Fruit fly (Drosophila melanogaster) whole organism, embryonic: ENCODE measurements around the gene cold.

Experiments used
- B-H1 ChIP-seq: fragments of 200-800 bp; sonication (Bioruptor generic); IDR thresholded peaks from 3 replicates; pipeline ENCODE4 v1.3.6; 2022; ENCODE audit warnings: missing biosample characterization, missing genetic modification characterization
- Blimp-1 ChIP-seq: fragments of 200-800 bp; sonication (Bioruptor generic); optimal IDR thresholded peaks from 3 replicates; lab custom pipeline; 2018; ENCODE audit warnings: missing biosample characterization, missing genetic modification characterization, mild to moderate bottlenecking, moderate library complexity, missing genetic modification reagents
- C15 ChIP-seq: fragments of 200-800 bp; sonication (Bioruptor generic); IDR thresholded peaks from 3 replicates; pipeline ENCODE4 v1.3.6; 2022; ENCODE audit warnings: missing biosample characterization, missing genetic modification characterization
- CG12236 ChIP-seq: fragments of 200-800 bp; sonication (Bioruptor generic); optimal IDR thresholded peaks from 2 replicates; lab custom pipeline; 2016; ENCODE audit warnings: missing biosample characterization, missing genetic modification characterization
- CG12391 ChIP-seq: fragments of 200-800 bp; sonication (Bioruptor generic); optimal IDR thresholded peaks from 3 replicates; lab custom pipeline; 2018; ENCODE audit warnings: missing biosample characterization, mild to moderate bottlenecking, missing genetic modification characterization, moderate library complexity
- CG12942 ChIP-seq: fragments of 200-800 bp; sonication (Bioruptor generic); optimal IDR thresholded peaks from 3 replicates; lab custom pipeline; 2016; ENCODE audit warnings: missing biosample characterization, missing genetic modification characterization
- CG14441 ChIP-seq: fragments of 200-800 bp; sonication (Bioruptor generic); IDR thresholded peaks from 2 replicates; pipeline ENCODE4 v1.3.6; 2022; ENCODE audit warnings: missing biosample characterization, missing genetic modification characterization
- CG15073 ChIP-seq: fragments of 200-800 bp; sonication (Bioruptor generic); optimal IDR thresholded peaks from 2 replicates; lab custom pipeline; 2016; ENCODE audit warnings: missing biosample characterization, missing genetic modification characterization
- CG15514 ChIP-seq: fragments of 200-800 bp; sonication (Bioruptor generic); optimal IDR thresholded peaks from 3 replicates; lab custom pipeline; 2017; ENCODE audit warnings: missing biosample characterization, missing genetic modification characterization, mild to moderate bottlenecking, moderate library complexity, missing genetic modification reagents
- CG1792 ChIP-seq: fragments of 200-800 bp; sonication (Bioruptor generic); optimal IDR thresholded peaks from 2 replicates; lab custom pipeline; 2016; ENCODE audit warnings: missing biosample characterization, missing genetic modification characterization
- CG18599 ChIP-seq: fragments of 200-800 bp; sonication (Bioruptor generic); optimal IDR thresholded peaks from 3 replicates; lab custom pipeline; 2017; ENCODE audit warnings: missing biosample characterization, missing genetic modification characterization, mild to moderate bottlenecking, moderate library complexity, missing genetic modification reagents
- CG2129 ChIP-seq: fragments of 200-800 bp; sonication (Bioruptor generic); IDR thresholded peaks from 2 replicates; pipeline ENCODE4 v1.3.6; 2022; ENCODE audit warnings: missing biosample characterization, missing genetic modification characterization; ENCODE audit not compliant: partially characterized antibody
- CG2875 ChIP-seq: fragments of 200-800 bp; sonication (Bioruptor generic); optimal IDR thresholded peaks from 2 replicates; lab custom pipeline; 2017; ENCODE audit warnings: missing biosample characterization, mild to moderate bottlenecking, missing genetic modification characterization, missing genetic modification reagents
- CG34224 ChIP-seq: fragments of 200-800 bp; sonication (Bioruptor generic); IDR thresholded peaks from 3 replicates; pipeline ENCODE4 v1.3.6; 2022; ENCODE audit warnings: missing biosample characterization, missing genetic modification characterization; ENCODE audit not compliant: partially characterized antibody
- CG3847 ChIP-seq: fragments of 200-800 bp; sonication (Bioruptor generic); IDR thresholded peaks from 2 replicates; pipeline ENCODE4 v1.3.6; 2022; ENCODE audit warnings: missing biosample characterization, missing genetic modification characterization
- CG42726 ChIP-seq: fragments of 200-800 bp; sonication (Bioruptor generic); IDR thresholded peaks from 2 replicates; pipeline ENCODE4 v1.3.6; 2022; ENCODE audit warnings: missing biosample characterization, missing genetic modification characterization; ENCODE audit not compliant: partially characterized antibody
- CG7556 ChIP-seq: fragments of 200-800 bp; sonication (Bioruptor generic); optimal IDR thresholded peaks from 2 replicates; lab custom pipeline; 2017; ENCODE audit warnings: missing biosample characterization, mild to moderate bottlenecking, missing genetic modification characterization
- CG7987 ChIP-seq: fragments of 200-800 bp; sonication (Bioruptor generic); optimal IDR thresholded peaks from 2 replicates; lab custom pipeline; 2018; ENCODE audit warnings: missing biosample characterization, mild to moderate bottlenecking, missing genetic modification characterization, moderate library complexity
- CG9876 ChIP-seq: fragments of 200-800 bp; sonication (Bioruptor generic); optimal IDR thresholded peaks from 2 replicates; lab custom pipeline; 2016; ENCODE audit warnings: missing biosample characterization, missing genetic modification characterization
- D19A ChIP-seq: fragments of 200-800 bp; optimal IDR thresholded peaks from 3 replicates; lab custom pipeline; 2019; ENCODE audit warnings: missing biosample characterization, mild to moderate bottlenecking, missing genetic modification characterization, moderate library complexity
- Deaf1 ChIP-seq: fragments of 200-800 bp; optimal IDR thresholded peaks from 3 replicates; lab custom pipeline; 2019; ENCODE audit warnings: missing biosample characterization, mild to moderate bottlenecking, missing genetic modification characterization, moderate library complexity
- Dip3 ChIP-seq: fragments of 200-800 bp; sonication (Bioruptor generic); optimal IDR thresholded peaks from 3 replicates; lab custom pipeline; 2016; ENCODE audit warnings: missing biosample characterization, missing genetic modification characterization
- HmgZ ChIP-seq: fragments of 200-800 bp; sonication (Bioruptor generic); optimal IDR thresholded peaks from 2 replicates; lab custom pipeline; 2018; ENCODE audit warnings: missing biosample characterization, mild to moderate bottlenecking, missing genetic modification characterization
- MESR4 ChIP-seq: fragments of 200-800 bp; sonication (Bioruptor generic); optimal IDR thresholded peaks from 2 replicates; lab custom pipeline; 2018; ENCODE audit warnings: missing biosample characterization, mild to moderate bottlenecking, missing genetic modification characterization, moderate library complexity
- Mes4 ChIP-seq: fragments of 200-800 bp; sonication (Bioruptor generic); optimal IDR thresholded peaks from 2 replicates; lab custom pipeline; 2016; ENCODE audit warnings: missing biosample characterization, missing genetic modification characterization
- Myb ChIP-seq: fragments of 200-800 bp; sonication (Bioruptor generic); optimal IDR thresholded peaks from 2 replicates; lab custom pipeline; 2016; ENCODE audit warnings: missing biosample characterization, missing genetic modification characterization
- Nf-YA ChIP-seq: fragments of 200-800 bp; sonication (Bioruptor generic); IDR thresholded peaks from 2 replicates; pipeline ENCODE4 v1.3.6; 2022; ENCODE audit warnings: missing biosample characterization, missing genetic modification characterization
- NfI ChIP-seq: fragments of 200-800 bp; sonication (Bioruptor generic); optimal IDR thresholded peaks from 3 replicates; lab custom pipeline; 2018; ENCODE audit warnings: missing biosample characterization, mild to moderate bottlenecking, missing genetic modification characterization, moderate library complexity
- Oli ChIP-seq: fragments of 200-800 bp; sonication (Bioruptor generic); optimal IDR thresholded peaks from 2 replicates; lab custom pipeline; 2018; ENCODE audit warnings: missing biosample characterization, mild to moderate bottlenecking, missing genetic modification characterization, moderate library complexity
- Pdp1 ChIP-seq, 2 experiments: fragments of 200-800 bp; sonication (Bioruptor generic); optimal IDR thresholded peaks; 3 replicates each; lab custom pipeline; 2016; ENCODE audit warnings: missing biosample characterization in 2 of 2, missing genetic modification characterization in 2 of 2, mild to moderate bottlenecking in 1 of 2, moderate library complexity in 1 of 2
- Rx ChIP-seq: fragments of 200-800 bp; sonication (Bioruptor generic); IDR thresholded peaks from 2 replicates; pipeline ENCODE4 v1.3.6; 2022; ENCODE audit warnings: missing biosample characterization, missing genetic modification characterization
- bcd ChIP-seq: fragments of 200-800 bp; sonication (Bioruptor generic); optimal IDR thresholded peaks from 2 replicates; lab custom pipeline; 2017; ENCODE audit warnings: missing biosample characterization, mild to moderate bottlenecking, missing genetic modification characterization
- da ChIP-seq: fragments of 200-800 bp; sonication (Bioruptor generic); optimal IDR thresholded peaks from 2 replicates; lab custom pipeline; 2016; ENCODE audit warnings: missing biosample characterization, missing genetic modification characterization
- gcm2 ChIP-seq: fragments of 200-800 bp; sonication (Bioruptor generic); optimal IDR thresholded peaks from 2 replicates; lab custom pipeline; 2016; ENCODE audit warnings: missing biosample characterization, missing genetic modification characterization
- grn ChIP-seq: fragments of 200-800 bp; sonication (Bioruptor generic); optimal IDR thresholded peaks from 3 replicates; lab custom pipeline; 2017; ENCODE audit warnings: missing biosample characterization, missing genetic modification characterization
- h ChIP-seq: fragments of >200 bp; optimal IDR thresholded peaks from 2 replicates; lab custom pipeline; 2017
- hb ChIP-seq: fragments of 200-800 bp; sonication (Bioruptor generic); IDR thresholded peaks from 3 replicates; pipeline ENCODE4 v1.3.6; 2022; ENCODE audit warnings: missing biosample characterization, missing genetic modification characterization; ENCODE audit not compliant: partially characterized antibody
- lov ChIP-seq, 2 experiments: fragments of 200-800 bp in 1 of 2; fragments of >200 bp in 1 of 2; sonication (Bioruptor generic) in 1 of 2; IDR thresholded peaks in 1 of 2; optimal IDR thresholded peaks in 1 of 2; 2 replicates in 1 of 2; 3 replicates in 1 of 2; pipeline versions ENCODE4 v1.3.6 to Lab custom; 2017 to 2022; ENCODE audit warnings: missing biosample characterization in 1 of 2, missing genetic modification characterization in 1 of 2
- oc ChIP-seq: fragments of 200-800 bp; sonication (Bioruptor generic); optimal IDR thresholded peaks from 2 replicates; lab custom pipeline; 2018; ENCODE audit warnings: missing biosample characterization, mild to moderate bottlenecking, missing genetic modification characterization, moderate library complexity
- prd ChIP-seq, 3 experiments: fragments of >200 bp in 2 of 3; fragments of 200-800 bp in 1 of 3; sonication (Bioruptor generic) in 1 of 3; optimal IDR thresholded peaks in 2 of 3; IDR thresholded peaks in 1 of 3; 2 replicates in 2 of 3; 3 replicates in 1 of 3; pipeline versions ENCODE4 v1.3.6 to Lab custom; 2017 to 2022; ENCODE audit warnings: missing biosample characterization in 1 of 3, missing genetic modification characterization in 1 of 3
- rib ChIP-seq: fragments of 200-800 bp; sonication (Bioruptor generic); IDR thresholded peaks from 2 replicates; pipeline ENCODE4 v1.3.6; 2022; ENCODE audit warnings: missing biosample characterization, missing genetic modification characterization
- sens-2 ChIP-seq: fragments of 200-800 bp; sonication (Bioruptor generic); IDR thresholded peaks from 2 replicates; pipeline ENCODE4 v1.3.6; 2022; ENCODE audit warnings: missing biosample characterization, missing genetic modification characterization
- so ChIP-seq: fragments of 200-800 bp; sonication (Bioruptor generic); IDR thresholded peaks from 3 replicates; pipeline ENCODE4 v1.3.6; 2022; ENCODE audit warnings: missing biosample characterization, missing genetic modification characterization
- ssp ChIP-seq: fragments of 200-800 bp; sonication (Bioruptor generic); IDR thresholded peaks from 2 replicates; pipeline ENCODE4 v1.3.6; 2022; ENCODE audit warnings: missing biosample characterization, missing genetic modification characterization
- stwl ChIP-seq: fragments of 200-800 bp; sonication (Bioruptor generic); optimal IDR thresholded peaks from 3 replicates; lab custom pipeline; 2018; ENCODE audit warnings: missing biosample characterization, mild to moderate bottlenecking, missing genetic modification characterization, moderate library complexity
- tin ChIP-seq: fragments of 200-800 bp; sonication (Bioruptor generic); optimal IDR thresholded peaks from 3 replicates; lab custom pipeline; 2016; ENCODE audit warnings: missing biosample characterization, missing genetic modification characterization
- tna ChIP-seq: fragments of 200-800 bp; sonication (Bioruptor generic); IDR thresholded peaks from 2 replicates; pipeline ENCODE4 v1.3.6; 2022; ENCODE audit warnings: missing biosample characterization, missing genetic modification characterization; ENCODE audit not compliant: partially characterized antibody
- zf30C ChIP-seq: fragments of 200-800 bp; sonication (Bioruptor generic); optimal IDR thresholded peaks from 3 replicates; lab custom pipeline; 2018; ENCODE audit warnings: missing biosample characterization, mild to moderate bottlenecking, missing genetic modification characterization
- zfh2 ChIP-seq: fragments of 200-800 bp; sonication (Bioruptor generic); optimal IDR thresholded peaks from 2 replicates; lab custom pipeline; 2016; ENCODE audit warnings: missing biosample characterization, missing genetic modification characterization

The cold gene

dm6 chr2L:602439-602879 lies 28.4 kb downstream of the cold start, which contains the start of gene CG13689 (continued):
- no peak for TF ChIP-seq CG1792 (GFP tag; lab: Kevin White, UChicago)
- no peak for TF ChIP-seq gcm2 (GFP tag; lab: Kevin White, UChicago)
- no peak for TF ChIP-seq B-H1 (GFP tag; lab: Robert Waterston, UW)
- no peak for TF ChIP-seq CG34224
- no peak for TF ChIP-seq tna (GFP tag; lab: Robert Waterston, UW)
- peak in 1 of 2 experiments; percentile 29 for TF ChIP-seq Pdp1 (GFP tag; optimal IDR thresholded peaks at IDR 0.05; lab: Kevin White, UChicago)
- TF ChIP-seq CG12942 (GFP tag; lab: Kevin White, UChicago) = peak; percentile 0
- TF ChIP-seq grn = peak; percentile 78
- no peak for TF ChIP-seq rib
- TF ChIP-seq h (lab: Kevin White, UChicago) = no peak
- no peak for TF ChIP-seq prd (optimal IDR thresholded peaks at IDR 0.05; lab: Kevin White, UChicago)
- TF ChIP-seq prd (GFP tag; IDR thresholded peaks at IDR 0.05; lab: Robert Waterston, UW) = peak; percentile 61; the same call in 2 of the 3 replicates
- TF ChIP-seq lov (optimal IDR thresholded peaks at IDR 0.05; lab: Kevin White, UChicago) = no peak
- TF ChIP-seq lov (GFP tag; IDR thresholded peaks at IDR 0.05; lab: Robert Waterston, UW) = no peak
- peak; percentile 62 for TF ChIP-seq CG12391 (tag; lab: Kevin White, UChicago)
- TF ChIP-seq Myb (GFP tag; lab: Kevin White, UChicago) = no peak
- TF ChIP-seq so (GFP tag; lab: Robert Waterston, UW) = no peak
- TF ChIP-seq MESR4 (GFP tag; lab: Kevin White, UChicago) = peak; percentile 35
- TF ChIP-seq Oli = no peak
- no peak for TF ChIP-seq da (GFP tag; lab: Kevin White, UChicago)
- no peak for TF ChIP-seq CG2129 (GFP tag; lab: Robert Waterston, UW)
- no peak for TF ChIP-seq C15
- TF ChIP-seq ssp (GFP tag; lab: Robert Waterston, UW) = peak; percentile 48
- TF ChIP-seq bcd (GFP tag; lab: Kevin White, UChicago) = peak; percentile 59
- TF ChIP-seq Blimp-1 (GFP tag; lab: Kevin White, UChicago) = no peak
- no peak for TF ChIP-seq Mes4
- no peak for TF ChIP-seq CG2875 (GFP tag; lab: Kevin White, UChicago)
- peak; percentile 60 for TF ChIP-seq NfI (GFP tag; lab: Kevin White, UChicago)
- TF ChIP-seq zf30C (GFP tag; lab: Kevin White, UChicago) = no peak
- peak; percentile 82 for TF ChIP-seq stwl (tag; lab: Kevin White, UChicago)
- TF ChIP-seq Deaf1 (tag; lab: Kevin White, UChicago) = no peak
- peak; percentile 45 for TF ChIP-seq CG7987
- peak; percentile 63 for TF ChIP-seq CG3847 (GFP tag; lab: Robert Waterston, UW)
- no peak for TF ChIP-seq CG7556 (GFP tag; lab: Kevin White, UChicago)
- TF ChIP-seq HmgZ = peak; percentile 40
- TF ChIP-seq zfh2 (GFP tag; lab: Kevin White, UChicago) = no peak
- peak; percentile 0 for TF ChIP-seq CG12236 (GFP tag; lab: Kevin White, UChicago)
- no peak for TF ChIP-seq sens-2
- TF ChIP-seq Rx (GFP tag; lab: Robert Waterston, UW) = 0 out of 2 replicates have a peak, but pooled peaks have one; percentile 12
- no peak; the same call in 1 of the 2 replicates for TF ChIP-seq CG42726 (GFP tag; lab: Robert Waterston, UW)
- TF ChIP-seq D19A = peak; percentile 4
- 0 out of 2 replicates have a peak, but pooled peaks have one; percentile 39 for TF ChIP-seq CG14441
- TF ChIP-seq CG15514 (GFP tag; lab: Kevin White, UChicago) = peak; percentile 70
- TF ChIP-seq oc (tag; lab: Kevin White, UChicago) = no peak
- no peak for TF ChIP-seq Nf-YA
- no peak for TF ChIP-seq hb (GFP tag; lab: Robert Waterston, UW)
- peak; percentile 11 for TF ChIP-seq CG15073 (GFP tag; lab: Kevin White, UChicago)
- no peak for TF ChIP-seq CG9876
- peak; percentile 57 for TF ChIP-seq tin
- peak; percentile 13 for TF ChIP-seq Dip3 (GFP tag; lab: Kevin White, UChicago)
- peak; percentile 54 for TF ChIP-seq CG18599 (GFP tag; lab: Kevin White, UChicago)
